Fruit fly (Drosophila melanogaster) whole organism, adult: Measurements from ENCODE around the gene Sam-S.

Experiments
- CG7045 ChIP-seq: fragments of 200-800 bp; sonication (Bioruptor generic); optimal IDR thresholded peaks from 2 replicates; lab custom pipeline; 2017; ENCODE audit warnings: missing biosample characterization, mild to moderate bottlenecking, missing genetic modification characterization
- bab1 ChIP-seq: fragments of 200-800 bp; sonication (Bioruptor generic); optimal IDR thresholded peaks from 3 replicates; lab custom pipeline; 2019; ENCODE audit warnings: missing biosample characterization, mild to moderate bottlenecking, missing genetic modification characterization, moderate library complexity
- cic ChIP-seq: fragments of 200-800 bp; sonication (Bioruptor generic); optimal IDR thresholded peaks from 2 replicates; lab custom pipeline; 2017; ENCODE audit warnings: missing biosample characterization, mild to moderate bottlenecking, missing genetic modification characterization, moderate library complexity
- tj ChIP-seq: fragments of 200-800 bp; sonication (Bioruptor generic); optimal IDR thresholded peaks from 3 replicates; lab custom pipeline; 2017; ENCODE audit warnings: missing biosample characterization, mild to moderate bottlenecking, missing genetic modification characterization, moderate library complexity

- TF ChIP-seq tj (no peak), bab1 (GFP tag; lab: Kevin White, UChicago) (no peak), cic (GFP tag; lab: Kevin White, UChicago) (no peak), CG7045 (GFP tag; lab: Kevin White, UChicago) (no peak)
Measured at dm6 chr2L:88528-88927, 18.2 kb upstream of the Sam-S start.
